Worm (Caenorhabditis elegans): ENCODE measurements around the gene chhy-1.

DNA sequence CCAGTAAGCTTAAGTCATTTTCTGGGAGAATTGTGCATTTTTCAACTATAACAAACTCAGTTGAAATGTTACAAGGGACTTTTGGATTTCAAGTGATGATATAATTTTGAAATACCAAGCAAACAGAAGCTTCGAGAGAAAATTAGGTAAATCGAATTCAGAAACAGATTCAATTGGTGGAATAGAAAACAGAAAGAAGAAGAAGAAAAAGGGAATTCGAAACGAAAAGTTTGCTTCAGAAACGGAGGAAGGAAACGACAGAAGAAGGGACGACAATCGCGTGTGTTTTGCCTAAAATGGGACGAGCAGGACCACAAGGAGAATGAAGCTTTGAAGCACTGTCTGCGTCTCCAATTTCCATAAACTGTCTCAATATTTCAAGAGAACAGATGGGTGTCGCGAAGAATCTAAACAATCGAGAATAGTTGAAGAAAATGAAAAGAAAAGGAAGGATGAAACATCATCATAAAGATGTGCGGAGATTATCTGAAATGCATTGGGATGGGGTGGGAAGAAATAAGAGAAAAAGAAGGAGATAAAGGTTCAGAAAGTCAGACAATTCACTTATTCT, 29.7 kb downstream of the chhy-1 start:
- TF ChIP-seq ceh-90 (tag; optimal IDR thresholded peaks at IDR 0.05) (no peak), pax-3 (tag; optimal IDR thresholded peaks at IDR 0.05) (no peak), nhr-237 (tag; optimal IDR thresholded peaks at IDR 0.05) (no peak), nhr-76 (tag; optimal IDR thresholded peaks at IDR 0.05) (no peak), nhr-28 (tag; optimal IDR thresholded peaks at IDR 0.05) (no peak), xbp-1 (tag; optimal IDR thresholded peaks at IDR 0.05) (no peak), tlp-1 (tag; optimal IDR thresholded peaks at IDR 0.05) (no peak), elt-3 (tag; optimal IDR thresholded peaks at IDR 0.05) (no peak), fos-1 (tag; optimal IDR thresholded peaks at IDR 0.05) (no peak), pag-3 (tag; optimal IDR thresholded peaks at IDR 0.05; ENCODE audit: borderline replicate concordance, insufficient read depth) (no peak), ama-1 (optimal IDR thresholded peaks at IDR 0.05) (no peak)

All from whole organism, L1 larva.